Worm (Caenorhabditis elegans): ENCODE results near the gene set-13.

Gene set-13

DNA sequence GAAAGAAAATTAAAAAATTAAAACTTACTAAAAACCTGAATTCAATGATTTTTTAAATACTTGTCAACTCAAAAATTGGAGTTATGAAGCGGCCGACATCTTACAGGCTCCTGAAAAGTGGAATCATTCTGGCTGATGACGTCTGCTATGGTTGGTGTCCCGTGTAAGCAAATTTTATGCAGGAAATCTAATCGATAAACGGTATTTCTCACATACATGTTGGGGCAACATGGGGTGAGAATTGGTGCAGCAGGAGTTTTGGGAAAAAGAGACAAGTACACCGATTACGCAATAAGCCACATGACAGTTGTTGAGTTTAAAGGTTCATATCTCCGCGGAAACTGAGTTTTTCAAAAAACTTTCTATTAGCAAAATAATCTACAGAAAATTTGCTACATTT is 1.3 kb upstream of the set-13 start, which contains the start of gene K12H6.2 (continued):
- TF ChIP-seq dpff-1 (tag; optimal IDR thresholded peaks at IDR 0.05) (no peak), B0261.1 (tag; optimal IDR thresholded peaks at IDR 0.05) (no peak)

DNA sequence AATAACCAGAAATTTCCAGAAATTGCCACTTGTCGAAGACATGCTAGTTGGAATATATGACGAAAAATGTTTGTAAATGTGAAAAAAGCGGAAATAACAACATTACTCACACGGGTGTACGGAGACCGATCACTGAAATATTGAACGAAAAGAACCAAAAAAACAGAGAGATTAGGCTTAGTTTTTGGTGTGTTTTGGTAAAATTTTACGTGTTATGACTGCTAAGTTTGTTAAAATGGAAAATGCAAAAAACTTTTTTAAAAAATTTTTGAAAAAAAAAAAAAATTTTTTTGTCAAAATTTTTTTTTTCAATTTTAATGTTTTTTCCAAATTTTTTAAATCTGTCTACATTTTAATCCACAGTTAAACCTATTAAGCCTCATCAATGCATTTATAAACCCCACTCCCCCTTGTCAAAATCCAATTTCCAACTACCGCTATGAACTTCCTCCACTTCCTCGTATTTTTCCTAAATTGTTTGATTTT is 5.7 kb downstream of the set-13 start, which contains the start of the genes fut-4 and K12H6.10:
fut-4 (minus strand) TSS at position 101 of the 486 bp plus-strand sequence.
K12H6.10 (plus strand) TSS at position 436 of the 486 bp plus-strand sequence.
- no peak for TF ChIP-seq sea-2 (GFP tag; IDR thresholded peaks at IDR 0.05)
- TF ChIP-seq F52B5.7 (tag; optimal IDR thresholded peaks at IDR 0.05) = no peak
- no peak for TF ChIP-seq pha-4 (tag; optimal IDR thresholded peaks at IDR 0.05)
- TF ChIP-seq hsf-1 (GFP tag; IDR thresholded peaks at IDR 0.05) = no peak
- TF ChIP-seq ama-1 (optimal IDR thresholded peaks at IDR 0.05) = no peak
- TF ChIP-seq ama-1 (GFP tag; optimal IDR thresholded peaks at IDR 0.05) = no peak
- TF ChIP-seq pbrm-1 (GFP tag; IDR thresholded peaks at IDR 0.05) = no peak

DNA sequence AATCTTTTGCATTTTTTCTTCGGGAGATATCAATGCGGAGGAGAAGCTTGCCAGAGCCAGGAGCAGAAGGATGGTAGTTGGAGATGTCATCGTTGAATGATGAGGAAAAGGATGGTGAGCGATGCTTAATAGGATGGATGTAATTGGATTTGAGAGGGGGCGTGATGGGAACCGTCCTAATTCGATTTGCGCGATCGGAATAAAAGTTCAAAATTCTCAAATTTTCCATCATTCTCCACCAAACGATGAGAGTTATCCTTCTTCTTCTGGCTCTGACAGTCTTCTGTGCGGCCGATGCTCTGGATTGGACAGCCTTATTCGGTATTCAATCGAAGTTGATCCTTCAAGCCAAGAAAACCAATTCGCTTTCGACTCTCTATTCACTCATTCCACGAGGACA is 7.4 kb downstream of the set-13 start, which contains the start of the genes K12H6.4 and K12H6.9:
K12H6.4 (minus strand) TSS at position 101 of the 400 bp plus-strand sequence.
K12H6.9 (plus strand) TSS at position 236 of the 400 bp plus-strand sequence.
- TF ChIP-seq F23B12.7 (tag; optimal IDR thresholded peaks at IDR 0.05; ENCODE audit: insufficient read depth) (no peak), Y53G8AR.9 (GFP tag; conservative IDR thresholded peaks at IDR 0.05) (no peak), F57C9.4 (tag; optimal IDR thresholded peaks at IDR 0.05) (no peak), madf-3 (GFP tag; IDR thresholded peaks at IDR 0.05) (no peak), madf-6 (GFP tag; IDR thresholded peaks at IDR 0.05) (no peak), mcd-1 (GFP tag; IDR thresholded peaks at IDR 0.05) (no peak), nfya-2 (GFP tag; IDR thresholded peaks at IDR 0.05) (no peak), lsy-27 (tag; optimal IDR thresholded peaks at IDR 0.05; ENCODE audit: borderline replicate concordance, insufficient read depth) (no peak), D2030.7 (GFP tag; IDR thresholded peaks at IDR 0.05) (no peak), chd-7 (tag; optimal IDR thresholded peaks at IDR 0.05) (no peak)

DNA sequence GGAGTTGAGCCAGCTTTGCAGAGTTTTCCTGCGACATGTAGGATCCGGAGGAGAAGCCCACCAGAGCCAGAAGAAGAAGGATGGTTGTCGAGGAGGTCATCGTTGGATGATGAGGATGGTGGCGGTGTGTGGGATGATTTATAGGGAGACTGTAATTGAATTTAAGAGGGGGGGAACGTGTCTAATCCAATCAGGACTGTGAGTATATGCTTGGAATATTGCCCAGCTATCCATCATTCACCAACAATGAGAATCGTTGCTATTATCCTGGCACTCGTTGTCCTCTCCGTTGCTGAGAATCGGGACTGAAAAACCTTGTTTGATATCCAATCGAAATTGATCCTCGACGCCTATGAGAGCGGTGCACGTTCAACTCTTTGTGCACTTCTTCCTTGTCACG is 9.3 kb downstream of the set-13 start, which contains the start of gene K12H6.5:
K12H6.5 (minus strand) TSS at position 101 of the 400 bp plus-strand sequence.
- TF ChIP-seq repo-1 (tag; optimal IDR thresholded peaks at IDR 0.05) (no peak), nfya-1 (tag; optimal IDR thresholded peaks at IDR 0.05; ENCODE audit: borderline replicate concordance, insufficient read depth) (no peak), tbp1 (GFP tag; optimal IDR thresholded peaks at IDR 0.05) (no peak), snpc-4 (GFP tag; optimal IDR thresholded peaks at IDR 0.05) (no peak), snpc-4 (tag; optimal IDR thresholded peaks at IDR 0.05) (no peak), F10E7.11 (tag; optimal IDR thresholded peaks at IDR 0.05) (no peak), ztf-6 (GFP tag; IDR thresholded peaks at IDR 0.05) (no peak), ztf-26 (tag; optimal IDR thresholded peaks at IDR 0.05) (no peak), hsf-1 (GFP tag; IDR thresholded peaks at IDR 0.05) (no peak), somi-1 (GFP tag; optimal IDR thresholded peaks at IDR 0.05) (no peak), Y79H2A.3 (GFP tag; conservative IDR thresholded peaks at IDR 0.05) (no peak), tlf-1 (GFP tag; optimal IDR thresholded peaks at IDR 0.05) (no peak), lin-40 (tag; optimal IDR thresholded peaks at IDR 0.05) (no peak), unc-130 (GFP tag; optimal IDR thresholded peaks at IDR 0.05) (no peak), F33H1.4 (GFP tag; IDR thresholded peaks at IDR 0.05) (no peak), hrde-1 (tag; optimal IDR thresholded peaks at IDR 0.05; ENCODE audit: borderline replicate concordance) (no peak)
